Fruit fly (Drosophila melanogaster) whole organism, wandering third instar larva: ENCODE measurements around the gene CG2854.

ENCODE experiments used
- GATAd ChIP-seq: sonication (Bioruptor generic); optimal IDR thresholded peaks from 2 replicates; lab custom pipeline; 2016; ENCODE audit warnings: missing biosample characterization, missing genetic modification characterization
- Hnf4 ChIP-seq: fragments of 200-800 bp; sonication (Bioruptor generic); optimal IDR thresholded peaks from 2 replicates; lab custom pipeline; 2016; ENCODE audit warnings: missing biosample characterization, mild to moderate bottlenecking, missing genetic modification characterization
- Hr78 ChIP-seq: fragments of >200 bp; optimal IDR thresholded peaks from 2 replicates; lab custom pipeline; 2017; ENCODE audit warnings: missing biosample characterization, missing genetic modification characterization
- Myc ChIP-seq: fragments of >200 bp; optimal IDR thresholded peaks from 2 replicates; lab custom pipeline; 2017
- Vsx2 ChIP-seq: fragments of 200-300, 225-300 bp; sonication (Bioruptor generic); optimal IDR thresholded peaks from 2 replicates; lab custom pipeline; 2018; ENCODE audit warnings: missing biosample characterization, missing genetic modification characterization; ENCODE audit not compliant: partially characterized antibody
- br ChIP-seq: fragments of 200-800 bp; sonication (Bioruptor generic); optimal IDR thresholded peaks from 2 replicates; lab custom pipeline; 2016; ENCODE audit warnings: missing biosample characterization, missing genetic modification characterization
- ey ChIP-seq: fragments of 200-800 bp; sonication (Bioruptor generic); optimal IDR thresholded peaks from 2 replicates; lab custom pipeline; 2016; ENCODE audit warnings: missing biosample characterization, missing genetic modification characterization
- h ChIP-seq: fragments of 200-800 bp; sonication (Bioruptor generic); optimal IDR thresholded peaks from 3 replicates; lab custom pipeline; 2016; ENCODE audit warnings: missing biosample characterization, mild to moderate bottlenecking, missing genetic modification characterization
- lola ChIP-seq: fragments of >200 bp; optimal IDR thresholded peaks from 2 replicates; lab custom pipeline; 2017; ENCODE audit warnings: missing biosample characterization, missing genetic modification characterization
- sv ChIP-seq: fragments of 200-800 bp; sonication (Bioruptor generic); optimal IDR thresholded peaks from 3 replicates; lab custom pipeline; 2016; ENCODE audit warnings: missing biosample characterization, missing genetic modification characterization
- woc ChIP-seq: sonication (Bioruptor generic); optimal IDR thresholded peaks from 2 replicates; lab custom pipeline; 2016; ENCODE audit warnings: missing biosample characterization, mild to moderate bottlenecking, missing genetic modification characterization

- TF ChIP-seq h (GFP tag; lab: Kevin White, UChicago) (peak; percentile 80), lola (GFP tag; lab: Kevin White, UChicago) (no peak), br (GFP tag; lab: Kevin White, UChicago) (peak; percentile 77), ey (GFP tag; lab: Kevin White, UChicago) (peak; percentile 88), Vsx2 (no peak), Myc (lab: Kevin White, UChicago) (no peak), Hr78 (no peak), woc (GFP tag; lab: Kevin White, UChicago) (peak; percentile 77), Hnf4 (GFP tag; lab: Kevin White, UChicago) (peak; percentile 63), sv (GFP tag; lab: Kevin White, UChicago) (peak; percentile 43), GATAd (GFP tag; lab: Kevin White, UChicago) (no peak)
Observed at dm6 chrX:2306307-2306706, 20.6 kb upstream of the CG2854 start.
